Worm (Caenorhabditis elegans) whole organism, L4 larva: Measurements from ENCODE around the gene K04C1.2.

ENCODE experiments used
- F10B5.3 ChIP-seq: sonication (generic microtip); optimal IDR thresholded peaks from 2 replicates; lab custom pipeline; 2016; ENCODE audit warnings: mild to moderate bottlenecking, missing genetic modification characterization, missing compliant biosample characterization
- F37D6.2 ChIP-seq: sonication (generic microtip); optimal IDR thresholded peaks from 2 replicates; lab custom pipeline; 2016; ENCODE audit warnings: mild to moderate bottlenecking, missing genetic modification characterization, missing compliant biosample characterization
- T26A8.4 ChIP-seq: fragments of 200-800 bp; sonication (Bioruptor generic); IDR thresholded peaks from 2 replicates; pipeline ENCODE4 v1.3.6; 2022; ENCODE audit warnings: missing genetic modification characterization, missing compliant biosample characterization
- Y48G9A.11 ChIP-seq: fragments of 200-800 bp; sonication (Bioruptor generic); IDR thresholded peaks from 2 replicates; pipeline ENCODE4 v1.3.6; 2022; ENCODE audit warnings: missing genetic modification reagents, missing genetic modification characterization, missing compliant biosample characterization
- Y5F2A.4 ChIP-seq: fragments of 200-800 bp; sonication (Bioruptor generic); optimal IDR thresholded peaks from 2 replicates; lab custom pipeline; 2018; ENCODE audit warnings: mild to moderate bottlenecking, missing genetic modification characterization, missing compliant biosample characterization
- ZK546.5 ChIP-seq, 2 experiments: sonication (generic microtip); optimal IDR thresholded peaks; 2 replicates each; lab custom pipeline; 2017; ENCODE audit warnings: missing biosample characterization in 2 of 2, missing genetic modification characterization in 2 of 2
- aha-1 ChIP-seq: fragments of 150-350 bp; peaks from one replicate; lab custom pipeline; 2014; ENCODE audit warnings: missing biosample characterization, missing genetic modification characterization
- arid-1 ChIP-seq: fragments of 200-800 bp; sonication (Bioruptor generic); conservative IDR thresholded peaks from 2 replicates; pipeline ENCODE4 v1.3.6; 2022; ENCODE audit warnings: missing genetic modification reagents, missing genetic modification characterization, missing compliant biosample characterization
- ceh-20 ChIP-seq: fragments of 200-800 bp; sonication (Bioruptor generic); IDR thresholded peaks from 2 replicates; pipeline ENCODE4 v1.3.6; 2022; ENCODE audit warnings: missing genetic modification reagents, missing genetic modification characterization, missing compliant biosample characterization
- ceh-62 ChIP-seq: sonication (generic microtip); optimal IDR thresholded peaks from 2 replicates; lab custom pipeline; 2017; ENCODE audit warnings: missing biosample characterization, missing genetic modification characterization
- ces-1 ChIP-seq: fragments of 150-350 bp; sonication (generic microtip); optimal IDR thresholded peaks from 4 replicates; lab custom pipeline; 2014; ENCODE audit warnings: missing biosample characterization, missing genetic modification reagents, missing genetic modification characterization
- cey-2 ChIP-seq: sonication (generic microtip); optimal IDR thresholded peaks from 3 replicates; lab custom pipeline; 2017; ENCODE audit warnings: missing genetic modification characterization, mild to moderate bottlenecking, missing compliant biosample characterization, antibody characterized with exemption, borderline replicate concordance; ENCODE audit not compliant: insufficient read depth
- ctbp-1 ChIP-seq: fragments of 200-800 bp; sonication (Bioruptor generic); IDR thresholded peaks from 2 replicates; pipeline ENCODE4 v1.3.6; 2022; ENCODE audit warnings: missing genetic modification reagents, missing genetic modification characterization, missing compliant biosample characterization
- daf-16 ChIP-seq, 3 experiments: sonication (generic microtip); optimal IDR thresholded peaks; 2 replicates each; lab custom pipeline; 2016 to 2017; ENCODE audit warnings: missing genetic modification characterization in 3 of 3, missing genetic modification reagents in 3 of 3, mild to moderate bottlenecking in 2 of 3, missing compliant biosample characterization in 2 of 3, missing biosample characterization in 1 of 3, moderate library complexity in 1 of 3
- dmd-9 ChIP-seq: fragments of 200-800 bp; sonication (Bioruptor generic); IDR thresholded peaks from 2 replicates; pipeline ENCODE4 v1.3.6; 2022; ENCODE audit warnings: missing genetic modification reagents, missing genetic modification characterization, missing compliant biosample characterization
- dpl-1 ChIP-seq: fragments of 150-350 bp; optimal IDR thresholded peaks from 2 replicates; lab custom pipeline; 2014; ENCODE audit warnings: missing biosample characterization, missing genetic modification reagents, missing genetic modification characterization
- duxl-1 ChIP-seq: sonication (generic microtip); optimal IDR thresholded peaks from 2 replicates; lab custom pipeline; 2016; ENCODE audit warnings: mild to moderate bottlenecking, missing genetic modification characterization, moderate library complexity, missing compliant biosample characterization; ENCODE audit not compliant: poor library complexity
- dve-1 ChIP-seq: sonication (generic microtip); optimal IDR thresholded peaks from 2 replicates; lab custom pipeline; 2017; ENCODE audit warnings: antibody characterized with exemption, mild to moderate bottlenecking, missing genetic modification characterization, missing compliant biosample characterization; ENCODE audit not compliant: insufficient read depth
- egl-27 ChIP-seq: sonication (generic microtip); optimal IDR thresholded peaks from 3 replicates; lab custom pipeline; 2017; ENCODE audit warnings: missing biosample characterization, missing genetic modification reagents, missing genetic modification characterization
- egl-43 ChIP-seq: fragments of 200-800 bp; sonication (Bioruptor generic); IDR thresholded peaks from 2 replicates; pipeline ENCODE4 v1.3.6; 2022; ENCODE audit warnings: missing genetic modification reagents, missing genetic modification characterization, missing compliant biosample characterization
- fkh-10 ChIP-seq: fragments of 150-350 bp; optimal IDR thresholded peaks from 2 replicates; lab custom pipeline; 2014; ENCODE audit warnings: missing biosample characterization, missing genetic modification reagents, missing genetic modification characterization
- hlh-11 ChIP-seq: fragments of 200-800 bp; sonication (Bioruptor generic); optimal IDR thresholded peaks from 2 replicates; lab custom pipeline; 2018; ENCODE audit warnings: mild to moderate bottlenecking, missing genetic modification characterization, missing compliant biosample characterization
- lim-7 ChIP-seq: fragments of 200-800 bp; sonication (Bioruptor generic); IDR thresholded peaks from 2 replicates; pipeline ENCODE4 v1.3.6; 2022; ENCODE audit warnings: missing genetic modification characterization, missing compliant biosample characterization
- lin-13 ChIP-seq: fragments of 150-350 bp; optimal IDR thresholded peaks from 2 replicates; lab custom pipeline; 2014; ENCODE audit warnings: missing biosample characterization, missing genetic modification reagents, missing genetic modification characterization
- lin-38 ChIP-seq: fragments of 200-800 bp; sonication (Bioruptor generic); IDR thresholded peaks from 2 replicates; pipeline ENCODE4 v1.3.6; 2022; ENCODE audit warnings: missing genetic modification reagents, missing genetic modification characterization, missing compliant biosample characterization
- lsy-2 ChIP-seq, 2 experiments: fragments of 150-350 bp in 1 of 2; sonication (generic microtip) in 1 of 2; optimal IDR thresholded peaks; 2 replicates each; lab custom pipeline; 2014 to 2017; ENCODE audit warnings: missing biosample characterization in 2 of 2, missing genetic modification characterization in 2 of 2
- mdl-1 ChIP-seq, 2 experiments: fragments of 150-350 bp in 1 of 2; sonication (generic microtip) in 1 of 2; optimal IDR thresholded peaks; 2 replicates each; lab custom pipeline; 2014 to 2017; ENCODE audit warnings: missing biosample characterization in 2 of 2, missing genetic modification characterization in 2 of 2
- mdt-29 ChIP-seq: fragments of 200-800 bp; sonication (Bioruptor generic); IDR thresholded peaks from 2 replicates; pipeline ENCODE4 v1.3.6; 2022; ENCODE audit warnings: missing genetic modification reagents, missing genetic modification characterization, missing compliant biosample characterization
- mep-1 ChIP-seq: fragments of 150-350 bp; sonication (generic microtip); optimal IDR thresholded peaks from 3 replicates; lab custom pipeline; 2014; ENCODE audit warnings: missing biosample characterization, missing genetic modification characterization
- mxl-2 ChIP-seq: fragments of 200-800 bp; sonication (Bioruptor generic); conservative IDR thresholded peaks from 2 replicates; pipeline ENCODE4 v1.3.6; 2022; ENCODE audit warnings: missing genetic modification reagents, missing genetic modification characterization, missing compliant biosample characterization
- mxl-3 ChIP-seq: fragments of 200-800 bp; sonication (Bioruptor generic); optimal IDR thresholded peaks from 2 replicates; lab custom pipeline; 2018; ENCODE audit warnings: mild to moderate bottlenecking, missing genetic modification characterization, missing compliant biosample characterization
- nhr-111 ChIP-seq: fragments of 200-800 bp; sonication (Bioruptor generic); optimal IDR thresholded peaks from 2 replicates; lab custom pipeline; 2018; ENCODE audit warnings: mild to moderate bottlenecking, missing genetic modification characterization, missing compliant biosample characterization
- nhr-237 ChIP-seq: sonication (generic microtip); optimal IDR thresholded peaks from 2 replicates; lab custom pipeline; 2017; ENCODE audit warnings: missing biosample characterization, missing genetic modification characterization
- nhr-25 ChIP-seq: sonication (generic microtip); optimal IDR thresholded peaks from 2 replicates; lab custom pipeline; 2017; ENCODE audit warnings: missing genetic modification characterization, mild to moderate bottlenecking, missing compliant biosample characterization, antibody characterized with exemption, moderate library complexity, borderline replicate concordance; ENCODE audit not compliant: insufficient read depth
- nhr-28 ChIP-seq: fragments of 150-350 bp; optimal IDR thresholded peaks from 2 replicates; lab custom pipeline; 2014; ENCODE audit warnings: missing biosample characterization, missing genetic modification characterization
- nhr-41 ChIP-seq: fragments of 200-800 bp; sonication (Bioruptor generic); IDR thresholded peaks from 2 replicates; pipeline ENCODE4 v1.3.6; 2022; ENCODE audit warnings: missing genetic modification reagents, missing genetic modification characterization, missing compliant biosample characterization
- nhr-42 ChIP-seq: fragments of 200-800 bp; sonication (Bioruptor generic); IDR thresholded peaks from 2 replicates; pipeline ENCODE4 v1.3.6; 2022; ENCODE audit warnings: missing genetic modification characterization, missing compliant biosample characterization
- nhr-6 ChIP-seq: fragments of 150-350 bp; optimal IDR thresholded peaks from 2 replicates; lab custom pipeline; 2014; ENCODE audit warnings: missing biosample characterization, missing genetic modification characterization
- nhr-76 ChIP-seq: fragments of 150-350 bp; optimal IDR thresholded peaks from 2 replicates; lab custom pipeline; 2014; ENCODE audit warnings: missing biosample characterization, missing genetic modification characterization
- php-3 ChIP-seq: fragments of 200-800 bp; sonication (Bioruptor generic); IDR thresholded peaks from 2 replicates; pipeline ENCODE4 v1.3.6; 2022; ENCODE audit warnings: missing genetic modification reagents, missing genetic modification characterization, missing compliant biosample characterization
- pqm-1 ChIP-seq: sonication (generic microtip); optimal IDR thresholded peaks from 2 replicates; lab custom pipeline; 2017; ENCODE audit warnings: missing biosample characterization, missing genetic modification characterization
- saeg-2 ChIP-seq: fragments of 200-800 bp; sonication (Bioruptor generic); IDR thresholded peaks from 2 replicates; pipeline ENCODE4 v1.3.6; 2022; ENCODE audit warnings: missing genetic modification reagents, missing genetic modification characterization, missing compliant biosample characterization
- sdz-12 ChIP-seq: fragments of 200-800 bp; sonication (Bioruptor generic); optimal IDR thresholded peaks from 2 replicates; lab custom pipeline; 2018; ENCODE audit warnings: mild to moderate bottlenecking, missing genetic modification characterization, missing compliant biosample characterization
- set-16 ChIP-seq: fragments of 200-800 bp; sonication (Bioruptor generic); IDR thresholded peaks from 2 replicates; pipeline ENCODE4 v1.3.6; 2022; ENCODE audit warnings: missing genetic modification reagents, missing genetic modification characterization, missing compliant biosample characterization
- snpc-1.2 ChIP-seq: fragments of 200-800 bp; sonication (Bioruptor generic); IDR thresholded peaks from 2 replicates; pipeline ENCODE4 v1.3.6; 2022; ENCODE audit warnings: missing genetic modification reagents, missing genetic modification characterization, missing compliant biosample characterization
- tra-1 ChIP-seq: fragments of 200-800 bp; sonication (Bioruptor generic); IDR thresholded peaks from 2 replicates; pipeline ENCODE4 v1.3.6; 2022; ENCODE audit warnings: missing genetic modification reagents, missing genetic modification characterization, missing compliant biosample characterization
- unc-62 ChIP-seq, 3 experiments: fragments of 150-350 bp in 1 of 3; sonication (generic microtip); optimal IDR thresholded peaks in 2 of 3; peaks in 1 of 3; 1 replicate in 1 of 3; 2 replicates in 2 of 3; lab custom pipeline; 2014 to 2017; ENCODE audit warnings: missing biosample characterization in 3 of 3, missing genetic modification characterization in 3 of 3, missing genetic modification reagents in 3 of 3, missing genotype in 1 of 3
- zag-1 ChIP-seq: fragments of 150-350 bp; optimal IDR thresholded peaks from 2 replicates; lab custom pipeline; 2014; ENCODE audit warnings: missing biosample characterization, missing genetic modification characterization
- zip-11 ChIP-seq: fragments of 200-800 bp; sonication (Bioruptor generic); IDR thresholded peaks from 2 replicates; pipeline ENCODE4 v1.3.6; 2022; ENCODE audit warnings: missing genetic modification characterization, missing compliant biosample characterization
- ztf-7 ChIP-seq: fragments of 150-350 bp; optimal IDR thresholded peaks from 2 replicates; lab custom pipeline; 2014; ENCODE audit warnings: missing biosample characterization, missing genetic modification characterization

The K04C1.2 gene

DNA sequence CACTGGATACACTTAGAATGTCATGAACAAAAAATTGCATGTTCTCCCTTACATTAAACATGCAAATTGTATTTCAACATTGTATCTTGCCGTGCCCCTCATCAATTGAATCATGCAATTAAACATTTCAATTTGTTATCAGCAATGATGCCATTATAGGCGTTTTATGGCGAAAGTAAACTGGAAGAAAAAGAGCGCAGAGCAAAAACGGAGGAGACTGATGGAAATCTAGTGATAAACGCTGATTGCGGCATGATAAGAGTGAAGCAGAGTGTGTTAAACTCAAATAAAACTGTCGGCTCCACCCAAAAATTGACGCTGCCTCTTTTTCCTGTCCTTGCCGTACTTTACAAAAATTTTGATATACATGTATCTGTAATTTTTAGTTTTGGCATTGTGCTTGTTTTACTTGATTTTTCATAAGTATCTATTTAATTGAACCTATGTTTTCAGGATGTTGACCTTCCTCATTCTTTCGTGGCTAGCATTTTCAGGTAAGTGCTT is 23.9 kb upstream of the K04C1.2 start, which contains the start of gene K06G5.1 (continued):
- TF ChIP-seq nhr-76 = no peak
- TF ChIP-seq T26A8.4 (GFP tag; lab: Robert Waterston, UW) = no peak
- TF ChIP-seq sdz-12 (GFP tag; lab: Kevin White, UChicago) = no peak
- no peak for TF ChIP-seq set-16 (GFP tag; lab: Robert Waterston, UW)
- no peak for TF ChIP-seq snpc-1.2 (GFP tag; lab: Robert Waterston, UW)
- TF ChIP-seq nhr-25 (tag; lab: Kevin White, UChicago) = no peak
- TF ChIP-seq nhr-42 (GFP tag; lab: Robert Waterston, UW) = 0 out of 2 replicates have a peak, but pooled peaks have one; percentile 18
- TF ChIP-seq aha-1 (tag; lab: Kevin White, UChicago) = no peak
- no peak for TF ChIP-seq cey-2 (tag; lab: Kevin White, UChicago)
- no peak for TF ChIP-seq nhr-41 (GFP tag; lab: Robert Waterston, UW)
- TF ChIP-seq lim-7 (GFP tag; lab: Robert Waterston, UW) = no peak
- peak; percentile 24 to 53 for TF ChIP-seq unc-62 (GFP tag; optimal IDR thresholded peaks at IDR 0.05 in 1 of 2; lab: Kevin White, UChicago)
- no peak for TF ChIP-seq unc-62 (tag; optimal IDR thresholded peaks at IDR 0.05; lab: Kevin White, UChicago)
- TF ChIP-seq lsy-2 (tag; optimal IDR thresholded peaks at IDR 0.05; lab: Kevin White, UChicago) = no peak
- no peak for TF ChIP-seq saeg-2
- TF ChIP-seq hlh-11 (tag; lab: Kevin White, UChicago) = peak; percentile 91
- TF ChIP-seq nhr-237 = no peak
- peak in 1 of 2 experiments; percentile 20 for TF ChIP-seq daf-16 (GFP tag; optimal IDR thresholded peaks at IDR 0.05; lab: Kevin White, UChicago)
- peak; percentile 92 for TF ChIP-seq daf-16 (tag; optimal IDR thresholded peaks at IDR 0.05; lab: Kevin White, UChicago)
- TF ChIP-seq lin-13 (GFP tag; lab: Kevin White, UChicago) = no peak
- no peak for TF ChIP-seq F37D6.2 (tag; lab: Kevin White, UChicago)
- peak; percentile 88 for TF ChIP-seq dve-1 (tag; lab: Kevin White, UChicago)
- TF ChIP-seq F10B5.3 (tag; lab: Kevin White, UChicago) = no peak
- TF ChIP-seq mep-1 (tag; lab: Kevin White, UChicago) = peak; percentile 29
- TF ChIP-seq nhr-6 (tag; lab: Kevin White, UChicago) = peak; percentile 52
- peak; percentile 100 for TF ChIP-seq php-3 (GFP tag; lab: Robert Waterston, UW)
- no peak for TF ChIP-seq ces-1 (GFP tag; lab: Kevin White, UChicago)
- no peak for TF ChIP-seq fkh-10 (GFP tag; lab: Kevin White, UChicago)
- TF ChIP-seq arid-1 = no peak
- no peak for TF ChIP-seq ceh-62 (tag; lab: Kevin White, UChicago)
- no peak for TF ChIP-seq ZK546.5 (tag; optimal IDR thresholded peaks at IDR 0.05; lab: Kevin White, UChicago)
- peak; percentile 60; the same call in 1 of the 2 replicates for TF ChIP-seq ceh-20 (GFP tag; lab: Robert Waterston, UW)
- TF ChIP-seq ztf-7 (tag; lab: Kevin White, UChicago) = no peak
- TF ChIP-seq mdl-1 (tag; optimal IDR thresholded peaks at IDR 0.05; lab: Kevin White, UChicago) = peak in 1 of 2 experiments; percentile 28
- peak; percentile 100 for TF ChIP-seq pqm-1 (tag; lab: Kevin White, UChicago)
- TF ChIP-seq mxl-2 (GFP tag; lab: Robert Waterston, UW) = no peak
- no peak for TF ChIP-seq zip-11
- no peak for TF ChIP-seq zag-1 (tag; lab: Kevin White, UChicago)
- no peak for TF ChIP-seq dmd-9 (GFP tag; lab: Robert Waterston, UW)
- no peak for TF ChIP-seq duxl-1 (tag; lab: Kevin White, UChicago)
- TF ChIP-seq egl-43 (GFP tag; lab: Robert Waterston, UW) = no peak
- no peak for TF ChIP-seq lin-38 (GFP tag; lab: Robert Waterston, UW)
- TF ChIP-seq nhr-28 (tag; lab: Kevin White, UChicago) = peak; percentile 97
- TF ChIP-seq tra-1 (GFP tag; lab: Robert Waterston, UW) = peak; percentile 91
- no peak for TF ChIP-seq ctbp-1 (GFP tag; lab: Robert Waterston, UW)
- no peak for TF ChIP-seq nhr-111 (GFP tag; lab: Kevin White, UChicago)
- TF ChIP-seq egl-27 = no peak
- no peak for TF ChIP-seq Y48G9A.11 (GFP tag; lab: Robert Waterston, UW)
- no peak for TF ChIP-seq Y5F2A.4
- no peak for TF ChIP-seq dpl-1
- no peak for TF ChIP-seq mxl-3 (GFP tag; lab: Kevin White, UChicago)
- no peak for TF ChIP-seq mdt-29 (GFP tag; lab: Robert Waterston, UW)
